Worm (Caenorhabditis elegans) whole organism, L2 larva: ENCODE results near the gene lars-1.

ENCODE experiments used
- F13H6.1 ChIP-seq: sonication (generic microtip); optimal IDR thresholded peaks from 2 replicates; lab custom pipeline; 2016; ENCODE audit warnings: missing genetic modification characterization, missing compliant biosample characterization
- R02D3.7 ChIP-seq: fragments of 150-350 bp; optimal IDR thresholded peaks from 2 replicates; lab custom pipeline; 2014; ENCODE audit warnings: missing biosample characterization, missing genetic modification characterization
- Y55F3AM.14 ChIP-seq: fragments of 200-800 bp; sonication (Bioruptor generic); optimal IDR thresholded peaks from 2 replicates; lab custom pipeline; 2018; ENCODE audit warnings: mild to moderate bottlenecking, missing genetic modification characterization, missing compliant biosample characterization
- ZK546.5 ChIP-seq: sonication (generic microtip); optimal IDR thresholded peaks from 2 replicates; lab custom pipeline; 2017; ENCODE audit warnings: missing biosample characterization, missing genetic modification characterization
- alr-1 ChIP-seq: fragments of 150-350 bp; optimal IDR thresholded peaks from 2 replicates; lab custom pipeline; 2014; ENCODE audit warnings: missing biosample characterization, missing genetic modification characterization
- blmp-1 ChIP-seq: sonication (generic microtip); optimal IDR thresholded peaks from 2 replicates; lab custom pipeline; 2017; ENCODE audit warnings: missing genetic modification characterization, mild to moderate bottlenecking, missing compliant biosample characterization, antibody characterized with exemption, moderate library complexity; ENCODE audit not compliant: insufficient read depth
- crh-2 ChIP-seq: sonication (generic microtip); optimal IDR thresholded peaks from 2 replicates; lab custom pipeline; 2017; ENCODE audit warnings: missing biosample characterization, missing genetic modification characterization
- dmd-4 ChIP-seq: sonication (generic microtip); optimal IDR thresholded peaks from 2 replicates; lab custom pipeline; 2017; ENCODE audit warnings: missing biosample characterization, missing genetic modification characterization
- egl-27 ChIP-seq: sonication (generic microtip); optimal IDR thresholded peaks from 3 replicates; lab custom pipeline; 2017; ENCODE audit warnings: missing biosample characterization, missing genetic modification reagents, missing genetic modification characterization
- fos-1 ChIP-seq: fragments of 150-350 bp; optimal IDR thresholded peaks from 2 replicates; lab custom pipeline; 2014; ENCODE audit warnings: missing biosample characterization, missing genetic modification characterization
- gmeb-1 ChIP-seq: fragments of 150-350 bp; optimal IDR thresholded peaks from 2 replicates; lab custom pipeline; 2014; ENCODE audit warnings: missing biosample characterization, missing genetic modification characterization
- lin-13 ChIP-seq: fragments of 150-350 bp; optimal IDR thresholded peaks from 2 replicates; lab custom pipeline; 2014; ENCODE audit warnings: missing biosample characterization, missing genetic modification reagents, missing genetic modification characterization
- lsy-2 ChIP-seq, 2 experiments: fragments of 150-350 bp in 1 of 2; sonication (generic microtip) in 1 of 2; optimal IDR thresholded peaks; 2 replicates each; lab custom pipeline; 2014 to 2017; ENCODE audit warnings: missing biosample characterization in 2 of 2, missing genetic modification characterization in 2 of 2
- mdl-1 ChIP-seq, 2 experiments: fragments of 150-350 bp in 1 of 2; sonication (generic microtip) in 1 of 2; optimal IDR thresholded peaks; 2 replicates each; lab custom pipeline; 2017; ENCODE audit warnings: missing biosample characterization in 2 of 2, missing genetic modification characterization in 2 of 2
- nhr-10 ChIP-seq: sonication (generic microtip); optimal IDR thresholded peaks from 2 replicates; lab custom pipeline; 2017; ENCODE audit warnings: missing biosample characterization, missing genetic modification characterization
- nhr-11 ChIP-seq: fragments of 150-350 bp; optimal IDR thresholded peaks from 2 replicates; lab custom pipeline; 2014; ENCODE audit warnings: missing biosample characterization, missing genetic modification characterization
- nhr-129 ChIP-seq: fragments of 150-350 bp; optimal IDR thresholded peaks from 2 replicates; lab custom pipeline; 2014; ENCODE audit warnings: missing biosample characterization, missing genetic modification characterization
- nhr-21 ChIP-seq: fragments of 150-350 bp; optimal IDR thresholded peaks from 2 replicates; lab custom pipeline; 2014; ENCODE audit warnings: missing biosample characterization, missing genetic modification characterization
- nhr-237 ChIP-seq: fragments of 150-350 bp; optimal IDR thresholded peaks from 2 replicates; lab custom pipeline; 2014; ENCODE audit warnings: missing biosample characterization, missing genetic modification characterization
- nhr-25 ChIP-seq: fragments of 150-350 bp; sonication (generic microtip); optimal IDR thresholded peaks from 3 replicates; lab custom pipeline; 2014; ENCODE audit warnings: missing biosample characterization, missing genetic modification characterization
- nhr-6 ChIP-seq: fragments of 150-350 bp; optimal IDR thresholded peaks from 2 replicates; lab custom pipeline; 2014; ENCODE audit warnings: missing biosample characterization, missing genetic modification characterization
- nhr-77 ChIP-seq: fragments of 150-350 bp; optimal IDR thresholded peaks from 2 replicates; lab custom pipeline; 2014; ENCODE audit warnings: missing biosample characterization, missing genetic modification characterization
- peb-1 ChIP-seq: fragments of 150-350 bp; optimal IDR thresholded peaks from 2 replicates; lab custom pipeline; 2014; ENCODE audit warnings: missing biosample characterization, missing genetic modification characterization
- sem-4 ChIP-seq: fragments of 150-350 bp; optimal IDR thresholded peaks from 2 replicates; lab custom pipeline; 2014; ENCODE audit warnings: missing biosample characterization, missing genetic modification reagents, missing genetic modification characterization
- skn-1 ChIP-seq: sonication (generic microtip); optimal IDR thresholded peaks from 2 replicates; lab custom pipeline; 2017; ENCODE audit warnings: missing biosample characterization, missing genetic modification characterization
- sma-3 ChIP-seq: sonication (generic microtip); optimal IDR thresholded peaks from 2 replicates; lab custom pipeline; 2016; ENCODE audit warnings: missing genetic modification reagents, missing genetic modification characterization, missing compliant biosample characterization
- sma-9 ChIP-seq, 2 experiments: fragments of 150-350 bp in 1 of 2; sonication (generic microtip) in 1 of 2; optimal IDR thresholded peaks; 2 replicates each; lab custom pipeline; 2014 to 2016; ENCODE audit warnings: missing genetic modification characterization in 2 of 2, mild to moderate bottlenecking in 1 of 2, missing biosample characterization in 1 of 2, missing compliant biosample characterization in 1 of 2, missing genetic modification reagents in 1 of 2, moderate library complexity in 1 of 2
- snpc-4 ChIP-seq: fragments of 150-350 bp; optimal IDR thresholded peaks from 2 replicates; lab custom pipeline; 2014; ENCODE audit warnings: missing biosample characterization, missing genetic modification characterization
- unc-39 ChIP-seq: fragments of 150-350 bp; optimal IDR thresholded peaks from 2 replicates; lab custom pipeline; 2014; ENCODE audit warnings: missing biosample characterization, missing genetic modification characterization
- unc-55 ChIP-seq: fragments of 150-350 bp; sonication (generic microtip); optimal IDR thresholded peaks from 3 replicates; lab custom pipeline; 2014; ENCODE audit warnings: missing biosample characterization, missing genetic modification reagents, missing genetic modification characterization
- zag-1 ChIP-seq: fragments of 150-350 bp; optimal IDR thresholded peaks from 2 replicates; lab custom pipeline; 2014; ENCODE audit warnings: missing biosample characterization, missing genetic modification characterization
- ztf-1 ChIP-seq: fragments of 200-800 bp; sonication (Bioruptor generic); conservative IDR thresholded peaks from 2 replicates; pipeline ENCODE4 v1.3.6; 2022; ENCODE audit warnings: missing genetic modification characterization, missing compliant biosample characterization
- ztf-11 ChIP-seq: sonication (generic microtip); optimal IDR thresholded peaks from 2 replicates; lab custom pipeline; 2017; ENCODE audit warnings: missing biosample characterization, missing genetic modification characterization
- ztf-4 ChIP-seq: fragments of 150-350 bp; optimal IDR thresholded peaks from 2 replicates; lab custom pipeline; 2014; ENCODE audit warnings: missing biosample characterization, missing genetic modification characterization

Gene lars-1

DNA sequence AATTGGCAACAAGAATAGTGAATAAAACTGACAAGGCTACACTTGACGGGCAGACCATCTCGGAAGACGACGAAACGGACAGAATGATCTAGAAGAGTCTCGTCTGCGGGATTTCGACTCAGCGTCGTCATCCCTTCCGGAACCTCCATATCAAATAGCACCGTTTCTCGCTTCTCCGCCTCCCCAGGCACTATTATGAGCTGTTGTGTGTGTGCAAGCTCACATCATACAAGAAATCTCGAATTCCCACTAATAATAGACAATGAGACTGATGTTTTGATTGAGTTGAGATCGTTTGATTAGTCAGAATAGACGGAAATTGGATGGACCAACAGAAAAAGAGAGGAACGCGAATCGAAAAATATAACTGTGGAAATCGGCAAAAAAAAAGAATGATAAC is 3.6 kb upstream of the lars-1 start, which contains the start of gene spp-28:
Gene spp-28 (minus strand): TSS at position 101 of the 400 bp plus-strand sequence.
- TF ChIP-seq nhr-10 (no peak), ZK546.5 (tag; lab: Kevin White, UChicago) (no peak), alr-1 (tag; lab: Kevin White, UChicago) (no peak), sem-4 (tag; lab: Kevin White, UChicago) (no peak), Y55F3AM.14 (GFP tag; lab: Kevin White, UChicago) (no peak), R02D3.7 (tag; lab: Kevin White, UChicago) (no peak), nhr-6 (tag; lab: Kevin White, UChicago) (no peak), mdl-1 (tag; optimal IDR thresholded peaks at IDR 0.05; lab: Kevin White, UChicago) (no peak), egl-27 (tag; lab: Kevin White, UChicago) (no peak), dmd-4 (no peak), nhr-129 (no peak), ztf-4 (tag; lab: Kevin White, UChicago) (no peak), unc-55 (GFP tag; lab: Kevin White, UChicago) (no peak), sma-9 (GFP tag; optimal IDR thresholded peaks at IDR 0.05; lab: Kevin White, UChicago) (no peak), sma-9 (tag; optimal IDR thresholded peaks at IDR 0.05; lab: Kevin White, UChicago) (no peak), unc-39 (tag; lab: Kevin White, UChicago) (no peak), ztf-1 (GFP tag; lab: Robert Waterston, UW) (no peak)

DNA sequence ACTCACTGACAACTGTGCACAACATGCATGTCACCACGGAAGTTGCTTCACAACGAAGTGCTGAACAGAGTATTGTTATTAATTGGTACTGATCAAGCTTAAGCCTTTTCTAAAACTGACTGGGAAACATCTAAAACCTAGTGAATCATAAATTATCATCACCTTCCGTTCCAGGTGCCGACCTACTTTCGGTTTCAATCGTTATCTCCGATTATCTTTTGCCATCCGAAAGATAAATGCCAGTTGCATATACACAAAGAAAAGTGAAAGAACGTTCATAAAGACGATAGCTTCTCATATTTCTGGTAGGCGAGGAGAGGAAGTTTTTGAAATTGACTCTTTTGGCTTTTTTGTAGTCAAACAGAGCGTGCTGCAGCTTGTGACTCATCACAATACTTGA is 3.0 kb upstream of the lars-1 start:
- TF ChIP-seq ZK546.5 (tag; lab: Kevin White, UChicago) = no peak
- TF ChIP-seq unc-55 (GFP tag; lab: Kevin White, UChicago) = no peak
- TF ChIP-seq nhr-77 (tag; lab: Kevin White, UChicago) = no peak
- no peak for TF ChIP-seq gmeb-1 (tag; lab: Kevin White, UChicago)
- no peak for TF ChIP-seq peb-1 (tag; lab: Kevin White, UChicago)
- no peak for TF ChIP-seq snpc-4 (tag; lab: Kevin White, UChicago)
- TF ChIP-seq sma-9 (GFP tag; optimal IDR thresholded peaks at IDR 0.05; lab: Kevin White, UChicago) = no peak
- TF ChIP-seq sma-9 (tag; optimal IDR thresholded peaks at IDR 0.05; lab: Kevin White, UChicago) = no peak
- TF ChIP-seq F13H6.1 (tag; lab: Kevin White, UChicago) = no peak
- no peak for TF ChIP-seq nhr-237 (tag; lab: Kevin White, UChicago)
- peak; percentile 17 for TF ChIP-seq fos-1 (tag; lab: Kevin White, UChicago)
- TF ChIP-seq Y55F3AM.14 (GFP tag; lab: Kevin White, UChicago) = no peak
- TF ChIP-seq nhr-129 = no peak
- TF ChIP-seq blmp-1 (tag; lab: Kevin White, UChicago) = peak; percentile 84

ce11 chrIII:4187845-4188244 is 1.2 kb upstream of the lars-1 start, which contains the start of gene R74.2:
TSS of gene R74.2 (plus strand) at chrIII:4188160.
- peak; percentile 41 for TF ChIP-seq nhr-25 (tag; lab: Kevin White, UChicago)
- no peak for TF ChIP-seq sem-4 (tag; lab: Kevin White, UChicago)
- TF ChIP-seq ztf-1 (GFP tag; lab: Robert Waterston, UW) = no peak
- no peak for TF ChIP-seq nhr-77 (tag; lab: Kevin White, UChicago)
- no peak for TF ChIP-seq F13H6.1 (tag; lab: Kevin White, UChicago)
- TF ChIP-seq blmp-1 (tag; lab: Kevin White, UChicago) = peak; percentile 75

DNA sequence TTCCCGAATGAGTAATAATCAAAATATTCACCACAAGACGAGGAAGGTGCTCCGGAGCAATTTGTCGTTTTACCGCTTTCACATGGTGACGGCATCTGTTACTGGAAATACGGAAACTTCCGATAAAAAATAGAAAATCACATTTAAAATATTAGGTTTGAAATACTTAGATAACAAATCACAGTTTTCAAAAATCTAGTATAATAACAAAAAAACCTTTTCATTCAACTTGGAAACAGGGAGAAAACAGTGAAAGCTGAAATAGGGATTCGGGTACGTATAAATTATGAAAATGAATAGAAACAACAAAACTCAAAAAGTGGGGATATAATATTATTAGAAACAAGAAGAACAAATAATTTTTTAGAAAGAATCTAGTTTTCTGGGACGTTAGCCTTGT is 5.3 kb downstream of the lars-1 start, which contains the start of gene C16C10.1:
Gene C16C10.1 (minus strand): TSS at position 101 of the 400 bp plus-strand sequence.
- TF ChIP-seq ztf-1 (GFP tag; lab: Robert Waterston, UW) (no peak), nhr-21 (no peak), nhr-11 (tag; lab: Kevin White, UChicago) (no peak), sma-9 (GFP tag; optimal IDR thresholded peaks at IDR 0.05; lab: Kevin White, UChicago) (no peak), sma-9 (tag; optimal IDR thresholded peaks at IDR 0.05; lab: Kevin White, UChicago) (no peak), alr-1 (tag; lab: Kevin White, UChicago) (no peak), lin-13 (no peak), lsy-2 (tag; optimal IDR thresholded peaks at IDR 0.05; lab: Kevin White, UChicago) (no peak), nhr-129 (no peak), skn-1 (no peak), F13H6.1 (tag; lab: Kevin White, UChicago) (no peak), zag-1 (tag; lab: Kevin White, UChicago) (no peak), ztf-11 (tag; lab: Kevin White, UChicago) (no peak), R02D3.7 (tag; lab: Kevin White, UChicago) (no peak), egl-27 (tag; lab: Kevin White, UChicago) (no peak), unc-39 (tag; lab: Kevin White, UChicago) (no peak), crh-2 (tag; lab: Kevin White, UChicago) (no peak), sem-4 (tag; lab: Kevin White, UChicago) (no peak), gmeb-1 (tag; lab: Kevin White, UChicago) (no peak), sma-3 (GFP tag; lab: Kevin White, UChicago) (no peak), ztf-4 (tag; lab: Kevin White, UChicago) (no peak)
